Worm (Caenorhabditis elegans) whole organism, young adult: Measurements from ENCODE around the gene nuaf-1.

Experiments used
- B0019.2 ChIP-seq: fragments of 200-800 bp; sonication (Bioruptor generic); conservative IDR thresholded peaks from 2 replicates; pipeline ENCODE4 v1.3.6; 2022; ENCODE audit warnings: missing genetic modification reagents, missing genetic modification characterization, missing compliant biosample characterization
- B0035.1 ChIP-seq: sonication (generic microtip); optimal IDR thresholded peaks from 2 replicates; lab custom pipeline; 2016; ENCODE audit warnings: missing genetic modification characterization, mild to moderate bottlenecking, missing compliant biosample characterization, missing genotype, missing genetic modification reagents
- F10E7.11 ChIP-seq: sonication (generic microtip); optimal IDR thresholded peaks from 2 replicates; lab custom pipeline; 2017; ENCODE audit warnings: mild to moderate bottlenecking, missing genetic modification characterization, moderate library complexity, missing compliant biosample characterization
- F23B12.7 ChIP-seq: sonication (generic microtip); optimal IDR thresholded peaks from 2 replicates; lab custom pipeline; 2017; ENCODE audit warnings: missing genetic modification characterization, mild to moderate bottlenecking, missing compliant biosample characterization, antibody characterized with exemption, moderate library complexity; ENCODE audit not compliant: insufficient read depth
- F57A8.1 ChIP-seq: fragments of 200-800 bp; sonication (Bioruptor generic); optimal IDR thresholded peaks from 2 replicates; lab custom pipeline; 2018; ENCODE audit warnings: mild to moderate bottlenecking, missing genetic modification characterization, moderate library complexity, missing compliant biosample characterization
- K11D2.4 ChIP-seq: fragments of 200-800 bp; sonication (Bioruptor generic); IDR thresholded peaks from 2 replicates; pipeline ENCODE4 v1.3.6; 2022; ENCODE audit warnings: missing genetic modification reagents, missing genetic modification characterization, missing compliant biosample characterization
- Y53G8AR.9 ChIP-seq: fragments of 200-800 bp; sonication (Bioruptor generic); conservative IDR thresholded peaks from 2 replicates; pipeline ENCODE4 v1.3.6; 2022; ENCODE audit warnings: missing genetic modification reagents, missing genetic modification characterization, missing compliant biosample characterization
- Y95B8A.8 ChIP-seq: fragments of 200-800 bp; sonication (Bioruptor generic); IDR thresholded peaks from 2 replicates; pipeline ENCODE4 v1.3.6; 2022; ENCODE audit warnings: missing genetic modification reagents, missing genetic modification characterization, missing compliant biosample characterization
- ZK185.1 ChIP-seq: sonication (generic microtip); optimal IDR thresholded peaks from 2 replicates; lab custom pipeline; 2016; ENCODE audit warnings: mild to moderate bottlenecking, missing genetic modification characterization, missing compliant biosample characterization; ENCODE audit not compliant: poor library complexity, severe bottlenecking
- atf-7 ChIP-seq: sonication (generic microtip); optimal IDR thresholded peaks from 2 replicates; lab custom pipeline; 2017; ENCODE audit warnings: mild to moderate bottlenecking, missing genetic modification characterization, missing compliant biosample characterization
- athp-1 ChIP-seq: sonication (generic microtip); optimal IDR thresholded peaks from 2 replicates; lab custom pipeline; 2017; ENCODE audit warnings: mild to moderate bottlenecking, missing genetic modification characterization, missing compliant biosample characterization
- attf-3 ChIP-seq: fragments of 200-800 bp; sonication (Bioruptor generic); conservative IDR thresholded peaks from 2 replicates; pipeline ENCODE4 v1.3.6; 2022; ENCODE audit warnings: missing genetic modification reagents, missing genetic modification characterization, missing compliant biosample characterization
- attf-5 ChIP-seq: fragments of 200-800 bp; sonication (Bioruptor generic); optimal IDR thresholded peaks from 2 replicates; lab custom pipeline; 2018; ENCODE audit warnings: mild to moderate bottlenecking, missing genetic modification characterization, missing compliant biosample characterization
- ccch-3 ChIP-seq: fragments of 200-800 bp; sonication (Bioruptor generic); optimal IDR thresholded peaks from 2 replicates; lab custom pipeline; 2018; ENCODE audit warnings: mild to moderate bottlenecking, missing genetic modification characterization, missing compliant biosample characterization
- cebp-1 ChIP-seq, 2 experiments: fragments of 200-800 bp in 1 of 2; sonication (Bioruptor generic) in 1 of 2; sonication (generic microtip) in 1 of 2; IDR thresholded peaks in 1 of 2; optimal IDR thresholded peaks in 1 of 2; 2 replicates each; pipeline versions ENCODE4 v1.3.6 to Lab custom; 2017 to 2022; ENCODE audit warnings: missing compliant biosample characterization in 2 of 2, missing genetic modification characterization in 2 of 2, mild to moderate bottlenecking in 1 of 2, missing genetic modification reagents in 1 of 2, moderate library complexity in 1 of 2
- ceh-100 ChIP-seq: fragments of 200-800 bp; sonication (Bioruptor generic); IDR thresholded peaks from 2 replicates; pipeline ENCODE4 v1.3.6; 2022; ENCODE audit warnings: missing genetic modification reagents, missing genetic modification characterization, missing compliant biosample characterization
- chd-7 ChIP-seq: sonication (generic microtip); optimal IDR thresholded peaks from 2 replicates; lab custom pipeline; 2016; ENCODE audit warnings: mild to moderate bottlenecking, missing genetic modification characterization, moderate library complexity, missing compliant biosample characterization
- die-1 ChIP-seq: sonication (generic microtip); optimal IDR thresholded peaks from 2 replicates; lab custom pipeline; 2016; ENCODE audit warnings: missing genotype, mild to moderate bottlenecking, missing genetic modification characterization, missing compliant biosample characterization
- dpl-1 ChIP-seq: fragments of 150-350 bp; optimal IDR thresholded peaks from 2 replicates; lab custom pipeline; 2014; ENCODE audit warnings: missing biosample characterization, missing genetic modification reagents, missing genetic modification characterization
- egl-44 ChIP-seq: fragments of 200-800 bp; sonication (Bioruptor generic); IDR thresholded peaks from 2 replicates; pipeline ENCODE4 v1.3.6; 2022; ENCODE audit warnings: missing genetic modification reagents, missing genetic modification characterization, missing compliant biosample characterization
- gei-17 ChIP-seq: fragments of 200-800 bp; sonication (Bioruptor generic); optimal IDR thresholded peaks from 2 replicates; lab custom pipeline; 2018; ENCODE audit warnings: mild to moderate bottlenecking, missing genetic modification characterization, missing compliant biosample characterization
- hmg-1.2 ChIP-seq: fragments of 200-800 bp; sonication (Bioruptor generic); IDR thresholded peaks from 2 replicates; pipeline ENCODE4 v1.3.6; 2022; ENCODE audit warnings: missing genetic modification reagents, missing genetic modification characterization, missing compliant biosample characterization
- hmg-20 ChIP-seq: fragments of 200-800 bp; sonication (Bioruptor generic); IDR thresholded peaks from 2 replicates; pipeline ENCODE4 v1.3.6; 2022; ENCODE audit warnings: missing genetic modification reagents, missing genetic modification characterization, missing compliant biosample characterization
- let-526 ChIP-seq: fragments of 200-800 bp; sonication (Bioruptor generic); IDR thresholded peaks from 2 replicates; pipeline ENCODE4 v1.3.6; 2022; ENCODE audit warnings: missing genetic modification reagents, missing genetic modification characterization, missing compliant biosample characterization
- let-607 ChIP-seq, 2 experiments: fragments of 200-800 bp in 1 of 2; sonication (Bioruptor generic) in 1 of 2; sonication (generic microtip) in 1 of 2; optimal IDR thresholded peaks; 2 replicates each; lab custom pipeline; 2016 to 2018; ENCODE audit warnings: mild to moderate bottlenecking in 2 of 2, missing compliant biosample characterization in 2 of 2, missing genetic modification characterization in 2 of 2, moderate library complexity in 2 of 2, missing genotype in 1 of 2
- lin-35 ChIP-seq, 3 experiments: fragments of 150-350 bp in 2 of 3; sonication (generic microtip) in 1 of 3; optimal IDR thresholded peaks; 2 replicates each; lab custom pipeline; 2014 to 2018; ENCODE audit warnings: missing biosample characterization in 3 of 3, missing genetic modification characterization in 3 of 3, missing genetic modification reagents in 3 of 3
- lin-40 ChIP-seq: sonication (generic microtip); optimal IDR thresholded peaks from 2 replicates; lab custom pipeline; 2016; ENCODE audit warnings: missing genetic modification characterization, mild to moderate bottlenecking, missing compliant biosample characterization, missing genotype, missing genetic modification reagents
- lir-1 ChIP-seq: fragments of 200-800 bp; sonication (Bioruptor generic); conservative IDR thresholded peaks from 2 replicates; pipeline ENCODE4 v1.3.6; 2022; ENCODE audit warnings: missing genetic modification reagents, missing genetic modification characterization, missing compliant biosample characterization
- lsy-27 ChIP-seq: sonication (generic microtip); optimal IDR thresholded peaks from 2 replicates; lab custom pipeline; 2017; ENCODE audit warnings: missing genetic modification characterization, mild to moderate bottlenecking, missing compliant biosample characterization, antibody characterized with exemption, missing genotype, borderline replicate concordance; ENCODE audit not compliant: insufficient read depth
- madf-10 ChIP-seq: sonication (generic microtip); optimal IDR thresholded peaks from 2 replicates; lab custom pipeline; 2016; ENCODE audit warnings: mild to moderate bottlenecking, missing genetic modification characterization, missing compliant biosample characterization
- madf-6 ChIP-seq: fragments of 200-800 bp; sonication (Bioruptor generic); IDR thresholded peaks from 2 replicates; pipeline ENCODE4 v1.3.6; 2022; ENCODE audit warnings: missing genetic modification reagents, missing genetic modification characterization, missing compliant biosample characterization
- mcd-1 ChIP-seq: fragments of 200-800 bp; sonication (Bioruptor generic); IDR thresholded peaks from 2 replicates; pipeline ENCODE4 v1.3.6; 2022; ENCODE audit warnings: missing genetic modification reagents, missing genetic modification characterization, missing compliant biosample characterization
- mes-4 ChIP-seq: sonication (generic microtip); optimal IDR thresholded peaks from 2 replicates; lab custom pipeline; 2016; ENCODE audit warnings: missing genotype, missing genetic modification characterization, missing compliant biosample characterization
- nfyb-1 ChIP-seq: fragments of 200-800 bp; sonication (Bioruptor generic); IDR thresholded peaks from 2 replicates; pipeline ENCODE4 v1.3.6; 2022; ENCODE audit warnings: missing genetic modification reagents, missing genetic modification characterization, missing compliant biosample characterization
- nhr-120 ChIP-seq: fragments of 200-800 bp; sonication (Bioruptor generic); IDR thresholded peaks from 2 replicates; pipeline ENCODE4 v1.3.6; 2022; ENCODE audit warnings: missing genetic modification characterization, missing compliant biosample characterization
- nhr-90 ChIP-seq: sonication (generic microtip); optimal IDR thresholded peaks from 2 replicates; lab custom pipeline; 2016; ENCODE audit warnings: missing genotype, mild to moderate bottlenecking, missing genetic modification characterization, missing compliant biosample characterization
- pbrm-1 ChIP-seq: fragments of 200-800 bp; sonication (Bioruptor generic); IDR thresholded peaks from 2 replicates; pipeline ENCODE4 v1.3.6; 2022; ENCODE audit warnings: missing genetic modification reagents, missing genetic modification characterization, missing compliant biosample characterization
- repo-1 ChIP-seq: sonication (generic microtip); optimal IDR thresholded peaks from 2 replicates; lab custom pipeline; 2017; ENCODE audit warnings: mild to moderate bottlenecking, missing genetic modification characterization, missing compliant biosample characterization
- sea-2 ChIP-seq: fragments of 200-800 bp; sonication (Bioruptor generic); IDR thresholded peaks from 2 replicates; pipeline ENCODE4 v1.3.6; 2022; ENCODE audit warnings: missing genetic modification characterization, missing compliant biosample characterization
- snpc-1.1 ChIP-seq: sonication (generic microtip); optimal IDR thresholded peaks from 2 replicates; lab custom pipeline; 2017; ENCODE audit warnings: missing genetic modification characterization, mild to moderate bottlenecking, missing compliant biosample characterization, antibody characterized with exemption, moderate library complexity, missing genotype, missing genetic modification reagents; ENCODE audit not compliant: insufficient read depth
- snpc-4 ChIP-seq, 5 experiments: fragments of 150-350 bp in 1 of 5; sonication (generic microtip) in 4 of 5; optimal IDR thresholded peaks; 2 replicates each; lab custom pipeline; 2014 to 2018; ENCODE audit warnings: missing genetic modification characterization in 5 of 5, missing biosample characterization in 3 of 5, antibody characterized with exemption in 2 of 5, mild to moderate bottlenecking in 2 of 5, missing compliant biosample characterization in 2 of 5, missing genotype in 2 of 5, moderate library complexity in 2 of 5, missing genetic modification reagents in 1 of 5
- tbp1 ChIP-seq: fragments of 200-800 bp; sonication (Bioruptor generic); optimal IDR thresholded peaks from 2 replicates; lab custom pipeline; 2018; ENCODE audit warnings: mild to moderate bottlenecking, missing genetic modification characterization, missing compliant biosample characterization
- tbx-9 ChIP-seq: sonication (generic microtip); optimal IDR thresholded peaks from 2 replicates; lab custom pipeline; 2016; ENCODE audit warnings: borderline replicate concordance, missing genetic modification characterization, inconsistent platforms, missing compliant biosample characterization
- ztf-26 ChIP-seq: sonication (generic microtip); optimal IDR thresholded peaks from 2 replicates; lab custom pipeline; 2017; ENCODE audit warnings: missing genetic modification characterization, missing compliant biosample characterization
- ztf-6 ChIP-seq: fragments of 200-800 bp; sonication (Bioruptor generic); IDR thresholded peaks from 2 replicates; pipeline ENCODE4 v1.3.6; 2022; ENCODE audit warnings: missing genetic modification reagents, missing genetic modification characterization, missing compliant biosample characterization

nuaf-1 gene

ce11 chrV:13565197-13565596, 3.2 kb downstream of the nuaf-1 start:
- TF ChIP-seq egl-44 (GFP tag; lab: Robert Waterston, UW) (peak; percentile 85), ztf-6 (GFP tag; lab: Robert Waterston, UW) (0 out of 2 replicates have a peak, but pooled peaks have one; percentile 20), B0019.2 (GFP tag; lab: Robert Waterston, UW) (no peak), Y95B8A.8 (GFP tag; lab: Robert Waterston, UW) (peak; percentile 38; the same call in 1 of the 2 replicates), madf-10 (tag; lab: Kevin White, UChicago) (peak; percentile 74), cebp-1 (GFP tag; IDR thresholded peaks at IDR 0.05; lab: Robert Waterston, UW) (peak; percentile 44; the same call in 1 of the 2 replicates), cebp-1 (tag; optimal IDR thresholded peaks at IDR 0.05; lab: Kevin White, UChicago) (peak; percentile 85), nhr-120 (no peak), attf-5 (GFP tag; lab: Kevin White, UChicago) (peak; percentile 92), gei-17 (GFP tag; lab: Kevin White, UChicago) (peak; percentile 34), dpl-1 (peak; percentile 0), chd-7 (tag; lab: Kevin White, UChicago) (peak; percentile 81), K11D2.4 (peak; percentile 65; the same call in 1 of the 2 replicates), hmg-1.2 (peak; percentile 99), lsy-27 (no peak), snpc-1.1 (tag; lab: Kevin White, UChicago) (no peak), repo-1 (tag; lab: Kevin White, UChicago) (peak; percentile 26), let-607 (tag; optimal IDR thresholded peaks at IDR 0.05; lab: Kevin White, UChicago) (peak in 1 of 2 experiments; percentile 83), lin-35 (GFP tag; optimal IDR thresholded peaks at IDR 0.05; lab: Kevin White, UChicago) (peak in 1 of 3 experiments; percentile 35), athp-1 (tag; lab: Kevin White, UChicago) (peak; percentile 86), atf-7 (tag; lab: Kevin White, UChicago) (peak; percentile 85), lin-40 (tag; lab: Kevin White, UChicago) (peak; percentile 91), nhr-90 (tag; lab: Kevin White, UChicago) (peak; percentile 56), die-1 (no peak), pbrm-1 (GFP tag; lab: Robert Waterston, UW) (peak; percentile 75), lir-1 (GFP tag; lab: Robert Waterston, UW) (peak; percentile 57; the same call in 1 of the 2 replicates), tbx-9 (no peak), madf-6 (GFP tag; lab: Robert Waterston, UW) (peak; percentile 42; the same call in 1 of the 2 replicates), mes-4 (no peak), ccch-3 (GFP tag; lab: Kevin White, UChicago) (no peak), F57A8.1 (no peak), F10E7.11 (tag; lab: Kevin White, UChicago) (no peak), F23B12.7 (tag; lab: Kevin White, UChicago) (peak; percentile 13), hmg-20 (GFP tag; lab: Robert Waterston, UW) (no peak), tbp1 (peak; percentile 68), ceh-100 (0 out of 2 replicates have a peak, but pooled peaks have one; percentile 22), ztf-26 (peak; percentile 67), attf-3 (GFP tag; lab: Robert Waterston, UW) (0 out of 2 replicates have a peak, but pooled peaks have one; percentile 36), mcd-1 (GFP tag; lab: Robert Waterston, UW) (peak; percentile 96), sea-2 (no peak), nfyb-1 (GFP tag; lab: Robert Waterston, UW) (peak; percentile 80), let-526 (GFP tag; lab: Robert Waterston, UW) (peak; percentile 71), ZK185.1 (tag; lab: Kevin White, UChicago) (peak; percentile 70), B0035.1 (no peak), snpc-4 (GFP tag; optimal IDR thresholded peaks at IDR 0.05; lab: Kevin White, UChicago) (peak; percentile 19), snpc-4 (tag; optimal IDR thresholded peaks at IDR 0.05; lab: Kevin White, UChicago) (peak in 2 of 4 experiments; percentile 70 to 71), Y53G8AR.9 (GFP tag; lab: Robert Waterston, UW) (peak; percentile 61; the same call in 1 of the 2 replicates)
